Fruit fly (Drosophila melanogaster) Kc167 (cell line): ENCODE results near the gene Mfe2.

ENCODE experiments used
- Myc ChIP-seq: fragments of >200 bp; optimal IDR thresholded peaks from 2 replicates; lab custom pipeline; 2017; ENCODE audit warnings: missing external identifiers
- Sin3A ChIP-seq: fragments of >200 bp; optimal IDR thresholded peaks from 2 replicates; lab custom pipeline; 2018; ENCODE audit warnings: missing external identifiers
- h ChIP-seq: fragments of >200 bp; optimal IDR thresholded peaks from 3 replicates; lab custom pipeline; 2018; ENCODE audit warnings: missing external identifiers
- insv ChIP-seq: fragments of >200 bp; optimal IDR thresholded peaks from 3 replicates; lab custom pipeline; 2018; ENCODE audit warnings: missing external identifiers
- psq ChIP-seq: fragments of >200 bp; optimal IDR thresholded peaks from 2 replicates; lab custom pipeline; 2017; ENCODE audit warnings: missing external identifiers
- ttk ChIP-seq: sonication (Bioruptor generic); optimal IDR thresholded peaks from 2 replicates; lab custom pipeline; 2017; ENCODE audit warnings: missing external identifiers

Mfe2 gene

DNA sequence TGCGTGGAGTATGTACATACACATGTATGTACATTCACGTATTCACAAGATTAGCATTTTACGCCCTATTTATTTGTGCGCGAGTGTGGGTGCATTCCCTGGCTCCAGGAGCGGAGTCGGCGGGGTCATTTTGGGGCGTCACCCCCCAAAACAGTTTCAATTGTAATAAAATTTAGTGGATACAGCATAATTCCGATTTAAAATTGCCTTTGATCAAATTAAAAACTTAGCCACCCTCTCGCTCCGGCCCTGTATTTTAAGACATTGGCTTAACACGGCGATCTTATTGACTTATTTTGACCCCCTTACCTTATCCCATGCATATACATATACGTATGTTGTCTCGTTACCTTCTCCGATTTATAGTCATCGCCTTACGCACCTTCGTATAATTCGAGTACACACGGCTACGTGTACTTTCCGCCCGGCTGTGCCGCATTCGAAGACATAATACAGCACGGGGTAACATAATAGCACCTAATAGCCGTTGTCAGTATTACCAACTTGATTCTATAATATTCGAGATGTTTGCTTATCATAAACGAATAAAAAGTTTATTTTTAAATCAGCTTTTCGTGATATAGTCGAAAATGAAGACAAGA is 8.7 kb downstream of the Mfe2 start:
- no peak for TF ChIP-seq h (lab: Kevin White, UChicago)
- no peak for TF ChIP-seq insv (lab: Kevin White, UChicago)
- TF ChIP-seq ttk (lab: Kevin White, UChicago) = no peak
- no peak for TF ChIP-seq Sin3A
- no peak for TF ChIP-seq Myc (lab: Kevin White, UChicago)

DNA sequence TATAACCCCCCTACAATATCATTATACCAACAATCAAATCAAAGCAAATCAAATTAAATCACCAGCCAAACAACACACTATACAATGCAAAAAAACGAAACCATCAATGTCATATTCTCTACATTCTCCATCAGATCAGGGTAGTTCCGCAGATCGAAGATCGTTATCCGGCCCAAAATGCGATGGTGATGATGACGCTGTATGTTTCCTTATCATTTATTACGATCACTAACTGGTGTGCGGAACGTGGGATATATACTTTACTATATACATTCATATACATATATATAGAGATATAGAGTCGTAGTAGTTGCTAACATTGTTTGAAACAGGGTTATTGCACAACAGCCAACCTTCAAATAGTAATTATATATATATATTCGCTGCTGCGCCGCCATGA is 10.6 kb downstream of the Mfe2 start:
- TF ChIP-seq psq (lab: Kevin White, UChicago) (no peak), h (lab: Kevin White, UChicago) (no peak), insv (lab: Kevin White, UChicago) (no peak), Sin3A (no peak), ttk (lab: Kevin White, UChicago) (no peak), Myc (lab: Kevin White, UChicago) (no peak)

DNA sequence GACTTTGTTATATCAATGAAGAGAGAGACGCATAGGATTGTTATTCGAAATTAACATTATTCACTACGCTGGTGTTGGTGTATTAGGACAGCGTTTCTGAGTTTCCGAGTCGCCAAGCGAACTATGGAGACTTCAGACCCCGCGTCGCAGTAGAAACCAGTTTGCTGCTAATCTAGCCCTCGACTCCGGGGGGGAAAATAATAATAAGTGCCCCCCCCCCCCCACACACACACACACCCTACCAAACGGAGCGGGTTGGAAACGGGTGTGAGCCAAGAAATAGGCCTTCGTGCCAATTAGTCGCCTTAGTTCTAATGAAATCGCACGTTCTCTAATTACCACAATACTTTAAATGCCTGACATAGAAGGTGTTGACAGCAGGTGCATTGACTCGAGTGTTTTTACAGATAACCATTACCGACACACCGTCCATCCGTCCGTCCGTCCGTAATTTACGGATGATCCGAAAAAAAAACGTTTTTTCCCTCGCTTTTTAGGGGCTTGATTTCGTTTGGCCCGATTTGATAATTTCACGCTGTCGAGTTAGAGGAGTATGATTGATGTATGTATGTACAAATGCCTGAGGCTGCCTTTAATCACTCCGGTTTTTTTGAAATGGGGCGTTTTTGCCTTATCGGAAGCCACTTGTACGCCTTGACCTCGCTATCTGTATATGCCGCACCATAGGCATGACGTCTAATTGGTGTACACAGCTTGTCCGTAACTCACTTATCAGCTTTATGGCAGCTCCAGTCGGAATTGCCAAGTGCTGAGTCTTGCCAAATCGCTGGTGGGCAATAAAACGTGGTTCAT is 11.2 kb downstream of the Mfe2 start:
- no peak for TF ChIP-seq Sin3A
- no peak for TF ChIP-seq ttk (lab: Kevin White, UChicago)
- TF ChIP-seq insv (lab: Kevin White, UChicago) = no peak
- TF ChIP-seq h (lab: Kevin White, UChicago) = no peak
- TF ChIP-seq psq (lab: Kevin White, UChicago) = no peak
- no peak for TF ChIP-seq Myc (lab: Kevin White, UChicago)

DNA sequence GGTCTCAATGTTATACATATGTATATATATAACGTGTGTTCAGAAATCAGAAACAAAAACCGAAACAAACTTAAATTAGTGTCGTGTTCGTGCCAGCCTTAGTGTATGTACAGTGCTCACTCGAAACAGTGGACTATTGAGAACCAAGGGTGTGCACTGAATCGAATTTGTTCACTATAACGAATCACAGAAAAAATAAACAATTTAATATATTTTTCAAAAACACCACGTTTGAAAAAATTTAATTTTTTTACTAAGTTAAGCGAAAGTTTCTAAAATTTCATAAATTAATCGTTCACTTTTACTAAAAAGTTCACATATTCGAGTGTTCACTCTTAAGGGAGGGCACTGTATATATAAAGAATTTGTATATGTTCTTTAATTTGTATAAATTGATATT is 14.4 kb downstream of the Mfe2 start:
- TF ChIP-seq Myc (lab: Kevin White, UChicago) = no peak
- TF ChIP-seq ttk (lab: Kevin White, UChicago) = no peak
- no peak for TF ChIP-seq insv (lab: Kevin White, UChicago)
- no peak for TF ChIP-seq psq (lab: Kevin White, UChicago)
- no peak for TF ChIP-seq Sin3A
- TF ChIP-seq h (lab: Kevin White, UChicago) = no peak

DNA sequence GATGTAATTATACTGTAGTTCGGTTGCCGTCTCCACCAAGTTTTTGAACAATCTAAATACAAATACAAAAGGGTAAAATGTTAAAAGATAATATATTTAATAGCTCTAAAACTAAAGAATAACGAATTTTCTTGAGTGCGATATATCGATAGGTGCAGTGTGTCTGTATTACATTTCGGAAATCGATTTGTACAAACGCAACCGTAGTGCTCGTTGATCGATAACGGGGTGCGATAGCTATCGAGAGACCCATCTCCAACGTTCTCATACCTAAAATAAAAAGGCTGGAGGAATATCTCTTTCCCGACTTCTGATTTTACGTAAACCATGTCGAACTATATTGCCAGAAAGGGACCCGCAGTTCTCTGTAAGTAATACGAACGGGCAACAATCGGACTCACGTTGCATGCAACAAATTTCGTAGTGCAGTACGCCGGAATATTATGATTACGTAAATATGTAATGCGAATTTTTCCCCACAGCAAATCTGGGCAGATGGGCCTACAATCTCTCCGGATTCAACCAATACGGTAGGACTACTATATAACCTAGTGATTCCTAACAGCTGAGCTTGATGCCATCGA is 15.4 kb downstream of the Mfe2 start, which contains the start of gene UQCR-14:
Gene UQCR-14, plus strand, starts transcription at position 206 of the 584 bp plus-strand sequence.
- TF ChIP-seq ttk (lab: Kevin White, UChicago) = no peak
- TF ChIP-seq Sin3A = no peak
- no peak for TF ChIP-seq h (lab: Kevin White, UChicago)
- no peak for TF ChIP-seq psq (lab: Kevin White, UChicago)
- no peak for TF ChIP-seq Myc (lab: Kevin White, UChicago)
- TF ChIP-seq insv (lab: Kevin White, UChicago) = no peak

DNA sequence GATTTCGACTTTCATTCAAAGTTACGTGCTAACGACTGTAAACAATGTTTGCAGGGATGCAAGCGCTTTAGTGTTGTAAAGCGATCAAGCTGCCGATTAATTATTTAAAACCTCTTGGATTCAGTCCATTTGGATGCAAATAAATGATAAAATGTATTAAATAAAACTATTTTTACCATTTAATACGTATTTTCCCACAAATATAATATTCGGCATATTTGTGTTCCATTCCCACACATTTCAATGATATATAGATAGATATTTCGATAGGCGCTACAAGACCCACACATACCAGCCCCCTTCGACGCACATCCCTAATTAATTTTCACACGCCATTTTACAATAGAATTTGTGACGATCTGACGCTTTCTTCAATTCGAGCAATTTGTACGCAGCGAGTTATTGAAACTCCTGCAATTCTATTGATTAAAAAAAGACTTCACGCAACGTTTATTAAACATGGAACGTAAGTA is 17.8 kb downstream of the Mfe2 start, which contains the start of the genes CG32576 and caz:
Gene CG32576, minus strand, starts transcription at position 42 of the 473 bp plus-strand sequence.
Gene caz, plus strand, starts transcription at position 319 of the 473 bp plus-strand sequence.
- TF ChIP-seq Sin3A (no peak), ttk (lab: Kevin White, UChicago) (no peak), h (lab: Kevin White, UChicago) (no peak), psq (lab: Kevin White, UChicago) (no peak), Myc (lab: Kevin White, UChicago) (no peak), insv (lab: Kevin White, UChicago) (no peak)

DNA sequence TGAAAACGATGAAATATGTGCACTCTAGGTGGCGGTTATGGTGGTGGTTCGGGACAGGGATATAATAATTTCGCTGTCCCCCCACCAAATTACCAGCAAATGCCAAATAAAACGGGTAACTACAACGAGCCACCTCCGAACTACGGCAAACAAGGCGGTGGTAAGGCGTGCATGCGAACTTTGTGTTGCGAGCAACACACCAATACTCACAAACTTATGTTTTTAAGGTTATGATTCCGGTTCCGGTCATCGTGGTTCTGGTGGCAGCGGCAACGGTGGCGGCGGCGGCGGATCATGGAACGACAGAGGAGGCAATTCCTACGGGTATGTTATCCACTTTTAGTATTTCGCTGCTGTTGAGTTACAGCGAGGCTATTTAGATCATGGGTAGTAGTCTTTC is 18.2 kb downstream of the Mfe2 start:
- TF ChIP-seq Sin3A (no peak), psq (lab: Kevin White, UChicago) (no peak), insv (lab: Kevin White, UChicago) (no peak), Myc (lab: Kevin White, UChicago) (no peak), h (lab: Kevin White, UChicago) (no peak), ttk (lab: Kevin White, UChicago) (no peak)

DNA sequence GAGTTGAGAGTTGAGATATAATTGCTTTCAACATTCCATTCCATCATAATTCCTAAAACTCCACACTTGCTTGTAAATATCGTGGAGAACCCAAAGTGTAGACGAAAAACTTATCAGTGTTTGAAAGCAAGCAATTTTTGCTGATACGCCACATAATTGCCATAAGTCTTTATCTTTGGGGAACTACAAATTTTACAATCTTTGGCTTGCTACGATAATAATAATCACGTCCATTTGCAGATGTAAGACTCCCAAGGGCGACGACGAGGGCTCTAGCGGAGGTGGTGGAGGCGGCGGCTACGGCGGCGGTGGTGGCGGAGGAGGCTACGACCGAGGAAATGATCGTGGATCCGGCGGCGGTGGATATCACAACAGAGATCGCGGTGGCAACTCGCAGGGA is 21.9 kb downstream of the Mfe2 start:
- TF ChIP-seq Sin3A (no peak), Myc (lab: Kevin White, UChicago) (no peak), ttk (lab: Kevin White, UChicago) (no peak), insv (lab: Kevin White, UChicago) (no peak), h (lab: Kevin White, UChicago) (no peak), psq (lab: Kevin White, UChicago) (no peak)

DNA sequence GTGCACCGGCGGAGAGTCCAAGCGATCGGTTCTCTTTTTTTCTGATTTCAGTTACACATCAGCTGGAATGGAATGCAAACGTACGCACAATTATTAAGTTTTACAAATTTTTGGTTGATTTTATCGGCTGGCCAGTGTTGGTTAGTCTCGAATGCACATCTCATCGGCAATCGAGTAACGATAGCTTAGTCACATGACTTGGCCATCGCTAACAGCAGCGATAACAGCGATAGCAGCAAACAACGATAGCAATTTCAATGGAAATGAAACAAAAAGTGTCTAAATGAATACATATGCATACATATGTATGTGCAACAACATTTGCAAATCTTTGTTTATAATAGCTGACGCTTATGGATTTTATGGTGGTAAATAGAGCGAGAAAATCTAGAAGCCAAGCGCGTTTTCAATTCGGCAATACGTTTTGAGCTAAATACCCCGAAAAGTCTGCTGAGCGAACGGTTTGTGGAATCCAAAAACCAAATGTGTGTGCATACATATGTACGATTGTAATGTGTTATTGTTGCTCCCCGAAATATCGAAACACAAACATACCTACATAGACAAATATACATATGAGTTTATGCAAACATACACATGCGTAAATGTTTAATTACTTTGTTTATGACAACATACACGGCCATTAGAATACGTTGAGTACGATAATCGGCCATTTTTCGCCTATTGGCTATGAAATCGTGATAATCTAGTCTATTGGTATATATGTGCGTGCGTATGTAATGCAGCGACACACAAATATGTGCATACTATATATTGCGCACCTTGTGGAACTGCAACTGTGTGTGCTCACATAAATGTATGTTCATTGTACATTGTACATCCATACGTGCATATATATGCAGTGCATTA is 25.9 kb downstream of the Mfe2 start, which contains the start of gene CG3632:
Gene CG3632, plus strand, starts transcription at position 249 of the 870 bp plus-strand sequence.
- TF ChIP-seq ttk (lab: Kevin White, UChicago) (no peak), h (lab: Kevin White, UChicago) (no peak), Myc (lab: Kevin White, UChicago) (no peak), insv (lab: Kevin White, UChicago) (no peak), psq (lab: Kevin White, UChicago) (no peak), Sin3A (no peak)

DNA sequence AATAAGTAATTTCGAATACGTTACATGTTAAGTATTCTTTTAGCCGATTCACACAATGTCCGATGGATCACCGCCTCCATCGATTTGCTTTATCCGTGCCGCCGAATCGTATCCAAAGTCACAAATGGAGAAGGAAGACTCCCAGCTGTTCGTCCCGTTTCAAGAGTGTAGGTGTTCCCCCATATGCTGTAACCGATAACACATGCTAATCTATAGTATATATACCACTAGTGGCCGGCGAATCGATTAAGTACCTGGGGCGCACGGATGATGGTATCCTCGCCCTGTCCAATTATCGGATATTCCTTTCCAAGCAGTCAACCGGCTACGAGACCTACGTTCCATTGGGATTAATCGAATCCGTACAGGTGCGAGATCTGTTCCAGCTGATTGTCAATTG is 26.9 kb downstream of the Mfe2 start, which contains the start of gene ERp44:
Gene ERp44, minus strand, starts transcription at position 101 of the 400 bp plus-strand sequence.
- TF ChIP-seq ttk (lab: Kevin White, UChicago) (no peak), psq (lab: Kevin White, UChicago) (no peak), Myc (lab: Kevin White, UChicago) (no peak), Sin3A (no peak), insv (lab: Kevin White, UChicago) (no peak), h (lab: Kevin White, UChicago) (no peak)
